Fruit fly (Drosophila melanogaster) whole organism, adult: ENCODE measurements around the gene SamDC.

ENCODE experiments used
- Hr96 ChIP-seq: fragments of 200-800 bp; sonication (Bioruptor generic); optimal IDR thresholded peaks from 2 replicates; lab custom pipeline; 2016; ENCODE audit warnings: missing biosample characterization, missing genetic modification characterization
- bab1 ChIP-seq: fragments of 200-800 bp; sonication (Bioruptor generic); optimal IDR thresholded peaks from 3 replicates; lab custom pipeline; 2019; ENCODE audit warnings: missing biosample characterization, mild to moderate bottlenecking, missing genetic modification characterization, moderate library complexity
- cic ChIP-seq: fragments of 200-800 bp; sonication (Bioruptor generic); optimal IDR thresholded peaks from 2 replicates; lab custom pipeline; 2017; ENCODE audit warnings: missing biosample characterization, mild to moderate bottlenecking, missing genetic modification characterization, moderate library complexity
- cnc ChIP-seq, 2 experiments: fragments of >200 bp; optimal IDR thresholded peaks; 2 replicates each; lab custom pipeline; 2017
- kay ChIP-seq: fragments of 200-800 bp; sonication (Bioruptor generic); peaks from one replicate; lab custom pipeline; 2016; ENCODE audit warnings: missing biosample characterization, missing genetic modification characterization, borderline replicate concordance
- ovo ChIP-seq: fragments of 200-800 bp; sonication (Bioruptor generic); optimal IDR thresholded peaks from 2 replicates; lab custom pipeline; 2016; ENCODE audit warnings: missing biosample characterization, missing genetic modification characterization
- pad ChIP-seq: fragments of 200-800 bp; sonication (Bioruptor generic); optimal IDR thresholded peaks from 3 replicates; lab custom pipeline; 2017; ENCODE audit warnings: missing biosample characterization, missing genetic modification characterization, mild to moderate bottlenecking, moderate library complexity, missing genetic modification reagents
- tj ChIP-seq: fragments of 200-800 bp; sonication (Bioruptor generic); optimal IDR thresholded peaks from 3 replicates; lab custom pipeline; 2017; ENCODE audit warnings: missing biosample characterization, mild to moderate bottlenecking, missing genetic modification characterization, moderate library complexity
- toe ChIP-seq: fragments of 200-800 bp; sonication (Bioruptor generic); optimal IDR thresholded peaks from 2 replicates; lab custom pipeline; 2016; ENCODE audit warnings: missing biosample characterization, missing genetic modification characterization

- TF ChIP-seq bab1 (GFP tag; lab: Kevin White, UChicago) (no peak), Hr96 (GFP tag; lab: Kevin White, UChicago) (no peak), tj (GFP tag; lab: Kevin White, UChicago) (no peak), toe (no peak), cic (GFP tag; lab: Kevin White, UChicago) (no peak), ovo (GFP tag; lab: Kevin White, UChicago) (no peak), kay (no peak), pad (no peak), cnc (optimal IDR thresholded peaks at IDR 0.05; lab: Kevin White, UChicago) (no peak)
Observed at dm6 chr2L:10322176-10322575, 17.1 kb upstream of the SamDC start, which contains the start of gene CG4995.
